Fruit fly (Drosophila melanogaster) whole organism, adult: Measurements from ENCODE around the gene Creld.

ENCODE experiments used
- CG1620 ChIP-seq: fragments of 200-800 bp; sonication (Bioruptor generic); optimal IDR thresholded peaks from 2 replicates; lab custom pipeline; 2016; ENCODE audit warnings: missing biosample characterization, missing genetic modification characterization
- CG33017 ChIP-seq: fragments of 200-800 bp; sonication (Bioruptor generic); optimal IDR thresholded peaks from 2 replicates; lab custom pipeline; 2018; ENCODE audit warnings: missing biosample characterization, mild to moderate bottlenecking, missing genetic modification characterization, moderate library complexity
- CG5204 ChIP-seq: fragments of 200-800 bp; sonication (Bioruptor generic); optimal IDR thresholded peaks from 2 replicates; lab custom pipeline; 2016; ENCODE audit warnings: missing biosample characterization, missing genetic modification characterization
- CG7045 ChIP-seq: fragments of 200-800 bp; sonication (Bioruptor generic); optimal IDR thresholded peaks from 2 replicates; lab custom pipeline; 2017; ENCODE audit warnings: missing biosample characterization, mild to moderate bottlenecking, missing genetic modification characterization
- Clk ChIP-seq: fragments of 200-800 bp; sonication (Bioruptor generic); optimal IDR thresholded peaks from 2 replicates; lab custom pipeline; 2017; ENCODE audit warnings: missing biosample characterization, missing genetic modification characterization
- Mnt ChIP-seq: fragments of 200-800 bp; sonication (Bioruptor generic); optimal IDR thresholded peaks from 2 replicates; lab custom pipeline; 2016; ENCODE audit warnings: missing biosample characterization, mild to moderate bottlenecking, missing genetic modification characterization
- kay ChIP-seq: fragments of 200-800 bp; sonication (Bioruptor generic); peaks from one replicate; lab custom pipeline; 2016; ENCODE audit warnings: missing biosample characterization, missing genetic modification characterization, borderline replicate concordance
- pad ChIP-seq: fragments of 200-800 bp; sonication (Bioruptor generic); optimal IDR thresholded peaks from 3 replicates; lab custom pipeline; 2017; ENCODE audit warnings: missing biosample characterization, missing genetic modification characterization, mild to moderate bottlenecking, moderate library complexity, missing genetic modification reagents
- tj ChIP-seq: fragments of 200-800 bp; sonication (Bioruptor generic); optimal IDR thresholded peaks from 3 replicates; lab custom pipeline; 2017; ENCODE audit warnings: missing biosample characterization, mild to moderate bottlenecking, missing genetic modification characterization, moderate library complexity
- toe ChIP-seq: fragments of 200-800 bp; sonication (Bioruptor generic); optimal IDR thresholded peaks from 2 replicates; lab custom pipeline; 2016; ENCODE audit warnings: missing biosample characterization, missing genetic modification characterization

DNA sequence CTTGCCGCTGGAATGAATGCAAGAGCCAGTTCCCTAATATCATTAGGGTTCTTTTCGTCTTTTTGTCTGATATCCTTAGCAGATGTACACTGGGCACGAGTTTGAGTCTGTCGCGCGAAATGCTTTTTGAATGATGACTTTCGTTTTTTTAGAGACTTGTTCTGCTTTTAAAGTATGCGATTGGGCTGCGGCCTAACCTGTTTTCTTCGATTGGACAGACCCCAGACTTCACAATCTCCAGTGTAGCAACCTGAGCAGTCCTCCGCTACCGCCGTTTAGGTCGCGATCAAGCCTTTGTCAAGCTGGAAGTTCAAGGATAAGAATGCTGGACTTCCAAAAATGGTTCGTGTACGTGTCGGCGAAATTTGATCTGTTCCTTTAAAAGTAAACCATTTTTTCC lies 13.7 kb upstream of the Creld start:
- no peak for TF ChIP-seq pad (GFP tag; lab: Kevin White, UChicago)
- TF ChIP-seq Clk (GFP tag; lab: Kevin White, UChicago) = no peak
- no peak for TF ChIP-seq Mnt (GFP tag; lab: Kevin White, UChicago)
- TF ChIP-seq CG7045 (GFP tag; lab: Kevin White, UChicago) = no peak
- TF ChIP-seq CG5204 (GFP tag; lab: Kevin White, UChicago) = no peak
- TF ChIP-seq CG33017 = no peak
- no peak for TF ChIP-seq CG1620 (GFP tag; lab: Kevin White, UChicago)
- no peak for TF ChIP-seq tj
- no peak for TF ChIP-seq kay (GFP tag; lab: Kevin White, UChicago)
- TF ChIP-seq toe (GFP tag; lab: Kevin White, UChicago) = no peak
